Fruit fly (Drosophila melanogaster) whole organism, embryonic: ENCODE results near the gene dbo.

Source experiments
- Abd-B ChIP-seq: fragments of 200-800 bp; sonication (Bioruptor generic); optimal IDR thresholded peaks from 2 replicates; lab custom pipeline; 2018; ENCODE audit warnings: missing biosample characterization, mild to moderate bottlenecking, missing genetic modification characterization, moderate library complexity
- Asciz ChIP-seq: fragments of 200-800 bp; sonication (Bioruptor generic); optimal IDR thresholded peaks from 2 replicates; lab custom pipeline; 2017; ENCODE audit warnings: missing biosample characterization, mild to moderate bottlenecking, missing genetic modification characterization, missing genetic modification reagents
- CG1024 ChIP-seq: fragments of 200-800 bp; sonication (Bioruptor generic); IDR thresholded peaks from 2 replicates; pipeline ENCODE4 v1.3.6; 2022; ENCODE audit warnings: missing biosample characterization, missing genetic modification characterization
- CG10274 ChIP-seq: fragments of 200-800 bp; sonication (Bioruptor generic); optimal IDR thresholded peaks from 3 replicates; lab custom pipeline; 2017; ENCODE audit warnings: missing biosample characterization, mild to moderate bottlenecking, missing genetic modification characterization
- CG11247 ChIP-seq: fragments of 200-800 bp; sonication (Bioruptor generic); IDR thresholded peaks from 2 replicates; pipeline ENCODE4 v1.3.6; 2022; ENCODE audit warnings: missing biosample characterization, missing genetic modification characterization
- CG11723 ChIP-seq: fragments of 200-800 bp; sonication (Bioruptor generic); optimal IDR thresholded peaks from 2 replicates; lab custom pipeline; 2017; ENCODE audit warnings: missing biosample characterization, mild to moderate bottlenecking, missing genetic modification characterization
- CG12236 ChIP-seq: fragments of 200-800 bp; sonication (Bioruptor generic); optimal IDR thresholded peaks from 2 replicates; lab custom pipeline; 2016; ENCODE audit warnings: missing biosample characterization, missing genetic modification characterization
- CG1602 ChIP-seq: fragments of 200-800 bp; sonication (Bioruptor generic); optimal IDR thresholded peaks from 3 replicates; lab custom pipeline; 2016; ENCODE audit warnings: missing biosample characterization, missing genetic modification characterization
- CG17385 ChIP-seq: fragments of 200-800 bp; sonication (Bioruptor generic); optimal IDR thresholded peaks from 3 replicates; lab custom pipeline; 2018; ENCODE audit warnings: missing biosample characterization, mild to moderate bottlenecking, missing genetic modification characterization
- CG18011 ChIP-seq: fragments of 200-800 bp; sonication (Bioruptor generic); optimal IDR thresholded peaks from 2 replicates; lab custom pipeline; 2017; ENCODE audit warnings: missing biosample characterization, missing genetic modification characterization, mild to moderate bottlenecking, moderate library complexity, missing genotype
- CG2712 ChIP-seq: fragments of 200-800 bp; optimal IDR thresholded peaks from 3 replicates; lab custom pipeline; 2019; ENCODE audit warnings: missing biosample characterization, mild to moderate bottlenecking, missing genetic modification characterization, moderate library complexity
- CG2875 ChIP-seq: fragments of 200-800 bp; sonication (Bioruptor generic); optimal IDR thresholded peaks from 2 replicates; lab custom pipeline; 2017; ENCODE audit warnings: missing biosample characterization, mild to moderate bottlenecking, missing genetic modification characterization, missing genetic modification reagents
- CG31388 ChIP-seq: fragments of 200-800 bp; sonication (Bioruptor generic); optimal IDR thresholded peaks from 2 replicates; lab custom pipeline; 2016; ENCODE audit warnings: missing biosample characterization, missing genetic modification characterization
- CG34224 ChIP-seq: fragments of 200-800 bp; sonication (Bioruptor generic); IDR thresholded peaks from 3 replicates; pipeline ENCODE4 v1.3.6; 2022; ENCODE audit warnings: missing biosample characterization, missing genetic modification characterization; ENCODE audit not compliant: partially characterized antibody
- CG34376 ChIP-seq: fragments of 200-800 bp; sonication (Bioruptor generic); optimal IDR thresholded peaks from 2 replicates; lab custom pipeline; 2018; ENCODE audit warnings: missing biosample characterization, mild to moderate bottlenecking, missing genetic modification characterization
- CG3847 ChIP-seq: fragments of 200-800 bp; sonication (Bioruptor generic); IDR thresholded peaks from 2 replicates; pipeline ENCODE4 v1.3.6; 2022; ENCODE audit warnings: missing biosample characterization, missing genetic modification characterization
- CG43689 ChIP-seq: fragments of 200-800 bp; sonication (Bioruptor generic); IDR thresholded peaks from 2 replicates; pipeline ENCODE4 v1.3.6; 2022; ENCODE audit warnings: missing biosample characterization, missing genetic modification characterization
- CG5180 ChIP-seq: fragments of 200-800 bp; sonication (Bioruptor generic); optimal IDR thresholded peaks from 3 replicates; lab custom pipeline; 2017; ENCODE audit warnings: missing biosample characterization, missing genetic modification characterization, mild to moderate bottlenecking, moderate library complexity, missing genetic modification reagents
- CG6654 ChIP-seq: fragments of 200-800 bp; sonication (Bioruptor generic); optimal IDR thresholded peaks from 2 replicates; lab custom pipeline; 2017; ENCODE audit warnings: missing biosample characterization, mild to moderate bottlenecking, missing genetic modification characterization
- CG7372 ChIP-seq: fragments of 200-800 bp; sonication (Bioruptor generic); IDR thresholded peaks from 2 replicates; pipeline ENCODE4 v1.3.6; 2022; ENCODE audit warnings: missing biosample characterization, missing genetic modification characterization
- CG7745 ChIP-seq: fragments of 200-800 bp; sonication (Bioruptor generic); optimal IDR thresholded peaks from 2 replicates; lab custom pipeline; 2018; ENCODE audit warnings: missing biosample characterization, mild to moderate bottlenecking, missing genetic modification characterization, moderate library complexity
- CG9215 ChIP-seq: fragments of 200-800 bp; sonication (Bioruptor generic); IDR thresholded peaks from 2 replicates; pipeline ENCODE4 v1.3.6; 2022; ENCODE audit warnings: missing biosample characterization, missing genetic modification characterization
- CG9932 ChIP-seq: fragments of 200-800 bp; sonication (Bioruptor generic); IDR thresholded peaks from 2 replicates; pipeline ENCODE4 v1.3.6; 2022; ENCODE audit warnings: missing biosample characterization, missing genetic modification characterization
- Dad ChIP-seq: fragments of 200-800 bp; sonication (Bioruptor generic); optimal IDR thresholded peaks from 3 replicates; lab custom pipeline; 2016; ENCODE audit warnings: missing biosample characterization, missing genetic modification characterization
- Dek ChIP-seq: fragments of 200-800 bp; sonication (Bioruptor generic); optimal IDR thresholded peaks from 3 replicates; lab custom pipeline; 2019; ENCODE audit warnings: missing biosample characterization, mild to moderate bottlenecking, missing genetic modification characterization, moderate library complexity
- E2f1 ChIP-seq: fragments of 200-800 bp; sonication (Bioruptor generic); IDR thresholded peaks from 2 replicates; pipeline ENCODE4 v1.3.6; 2022; ENCODE audit warnings: missing biosample characterization, missing genetic modification characterization
- Hey ChIP-seq: fragments of 200-800 bp; sonication (Bioruptor generic); optimal IDR thresholded peaks from 3 replicates; lab custom pipeline; 2018; ENCODE audit warnings: missing biosample characterization, mild to moderate bottlenecking, missing genetic modification characterization
- Lpt ChIP-seq: fragments of >200 bp; optimal IDR thresholded peaks from 2 replicates; lab custom pipeline; 2018; ENCODE audit warnings: missing biosample characterization, missing genetic modification characterization
- MTF-1 ChIP-seq: fragments of 200-800 bp; sonication (Bioruptor generic); optimal IDR thresholded peaks from 2 replicates; lab custom pipeline; 2018; ENCODE audit warnings: missing biosample characterization, mild to moderate bottlenecking, missing genetic modification characterization, borderline replicate concordance
- Neu2 ChIP-seq: fragments of 200-800 bp; sonication (Bioruptor generic); optimal IDR thresholded peaks from 3 replicates; lab custom pipeline; 2016; ENCODE audit warnings: missing biosample characterization, missing genetic modification characterization, borderline replicate concordance
- Opbp ChIP-seq: fragments of 200-800 bp; sonication (Bioruptor generic); IDR thresholded peaks from 3 replicates; pipeline ENCODE4 v1.3.6; 2022; ENCODE audit warnings: missing biosample characterization, missing genetic modification characterization; ENCODE audit not compliant: partially characterized antibody
- Optix ChIP-seq: fragments of 200-800 bp; sonication (Bioruptor generic); IDR thresholded peaks from 3 replicates; pipeline ENCODE4 v1.3.6; 2022; ENCODE audit warnings: missing biosample characterization, missing genetic modification characterization
- Sry-δ ChIP-seq: fragments of 200-800 bp; sonication (Bioruptor generic); optimal IDR thresholded peaks from 2 replicates; lab custom pipeline; 2016; ENCODE audit warnings: missing biosample characterization, missing genetic modification characterization
- ac ChIP-seq: fragments of 200-800 bp; sonication (Bioruptor generic); optimal IDR thresholded peaks from 3 replicates; lab custom pipeline; 2017; ENCODE audit warnings: missing biosample characterization, mild to moderate bottlenecking, missing genetic modification characterization
- btn ChIP-seq: fragments of 200-800 bp; sonication (Bioruptor generic); optimal IDR thresholded peaks from 2 replicates; lab custom pipeline; 2016; ENCODE audit warnings: missing biosample characterization, missing genetic modification characterization
- cad ChIP-seq: fragments of >200 bp; optimal IDR thresholded peaks from 2 replicates; lab custom pipeline; 2017; ENCODE audit warnings: missing biosample characterization, missing genetic modification characterization
- cato ChIP-seq: fragments of 200-800 bp; sonication (Bioruptor generic); optimal IDR thresholded peaks from 2 replicates; lab custom pipeline; 2016; ENCODE audit warnings: missing biosample characterization, missing genetic modification characterization, borderline replicate concordance
- chm ChIP-seq: fragments of 200-800 bp; sonication (Bioruptor generic); IDR thresholded peaks from 2 replicates; pipeline ENCODE4 v1.3.6; 2022; ENCODE audit warnings: missing biosample characterization, missing genetic modification characterization
- croc ChIP-seq: fragments of 200-800 bp; sonication (Bioruptor generic); conservative IDR thresholded peaks from 3 replicates; pipeline ENCODE4 v1.3.6; 2022; ENCODE audit warnings: missing biosample characterization, missing genetic modification characterization
- cwo ChIP-seq: fragments of 200-800 bp; sonication (Bioruptor generic); optimal IDR thresholded peaks from 3 replicates; lab custom pipeline; 2017; ENCODE audit warnings: missing biosample characterization, missing genetic modification characterization, mild to moderate bottlenecking, moderate library complexity, missing genetic modification reagents
- dmrt11E ChIP-seq: fragments of 200-800 bp; sonication (Bioruptor generic); optimal IDR thresholded peaks from 3 replicates; lab custom pipeline; 2018; ENCODE audit warnings: missing biosample characterization, mild to moderate bottlenecking, missing genetic modification characterization, moderate library complexity
- en ChIP-seq: fragments of 200-800 bp; sonication (Bioruptor generic); optimal IDR thresholded peaks from 2 replicates; lab custom pipeline; 2016; ENCODE audit warnings: missing biosample characterization, missing genetic modification characterization
- ewg ChIP-seq: fragments of 200-800 bp; sonication (Bioruptor generic); optimal IDR thresholded peaks from 3 replicates; lab custom pipeline; 2017; ENCODE audit warnings: mild to moderate bottlenecking, missing biosample characterization, missing genetic modification reagents, missing genetic modification characterization
- fd64A ChIP-seq: fragments of 200-800 bp; sonication (Bioruptor generic); optimal IDR thresholded peaks from 3 replicates; lab custom pipeline; 2018; ENCODE audit warnings: missing biosample characterization, mild to moderate bottlenecking, missing genetic modification characterization
- grau ChIP-seq: fragments of 200-800 bp; optimal IDR thresholded peaks from 3 replicates; lab custom pipeline; 2019; ENCODE audit warnings: missing biosample characterization, mild to moderate bottlenecking, missing genetic modification characterization, moderate library complexity
- jigr1 ChIP-seq: fragments of 200-800 bp; sonication (Bioruptor generic); IDR thresholded peaks from 3 replicates; pipeline ENCODE4 v1.3.6; 2022; ENCODE audit warnings: missing biosample characterization, missing genetic modification characterization
- onecut ChIP-seq: fragments of 200-800 bp; sonication (Bioruptor generic); IDR thresholded peaks from 2 replicates; pipeline ENCODE4 v1.3.6; 2022; ENCODE audit warnings: missing biosample characterization, missing genetic modification characterization
- pum ChIP-seq: fragments of 200-800 bp; sonication (Bioruptor generic); optimal IDR thresholded peaks from 2 replicates; lab custom pipeline; 2016; ENCODE audit warnings: missing biosample characterization, missing genetic modification characterization
- slbo ChIP-seq: fragments of 200-800 bp; sonication (Bioruptor generic); IDR thresholded peaks from 2 replicates; pipeline ENCODE4 v1.3.6; 2022; ENCODE audit warnings: missing biosample characterization, missing genetic modification characterization
- tna ChIP-seq: fragments of 200-800 bp; sonication (Bioruptor generic); IDR thresholded peaks from 2 replicates; pipeline ENCODE4 v1.3.6; 2022; ENCODE audit warnings: missing biosample characterization, missing genetic modification characterization; ENCODE audit not compliant: partially characterized antibody
- usp ChIP-seq: fragments of >200 bp; optimal IDR thresholded peaks from 2 replicates; lab custom pipeline; 2017; ENCODE audit warnings: missing biosample characterization, missing genetic modification characterization
- wor ChIP-seq: fragments of 200-800 bp; sonication (Bioruptor generic); IDR thresholded peaks from 2 replicates; pipeline ENCODE4 v1.3.6; 2022; ENCODE audit warnings: missing biosample characterization, missing genetic modification characterization

The dbo gene

DNA sequence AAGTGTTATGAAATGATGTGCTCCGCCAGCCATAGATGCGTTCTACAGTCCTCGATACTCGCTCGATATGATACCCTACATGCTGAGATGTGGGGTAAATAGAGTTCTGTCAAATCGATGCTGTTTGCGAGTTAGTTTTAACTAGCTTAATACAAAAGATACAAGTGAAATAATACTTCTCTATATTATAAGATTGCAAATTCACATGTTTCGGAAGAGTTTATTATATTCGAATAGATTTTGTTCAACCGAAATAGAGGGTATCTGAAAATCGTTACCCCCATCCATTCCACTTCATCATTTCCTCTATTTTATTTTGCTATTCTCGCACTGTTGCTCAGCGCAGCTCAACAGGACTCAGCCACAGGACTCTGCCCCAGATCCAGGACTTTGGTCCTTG, 32.4 kb upstream of the dbo start (continued):
- TF ChIP-seq CG9932 (GFP tag; lab: Robert Waterston, UW), result no peak
- TF ChIP-seq CG10274, result peak; percentile 0
- TF ChIP-seq Lpt, result no peak
- peak; percentile 24 for TF ChIP-seq CG1602 (GFP tag; lab: Kevin White, UChicago)
- no peak for TF ChIP-seq Dek (tag; lab: Kevin White, UChicago)
- peak; percentile 81 for TF ChIP-seq dmrt11E
- TF ChIP-seq btn (GFP tag; lab: Kevin White, UChicago), result no peak
- TF ChIP-seq wor (GFP tag; lab: Robert Waterston, UW), result no peak
- no peak for TF ChIP-seq croc
- TF ChIP-seq Opbp (GFP tag; lab: Robert Waterston, UW), result no peak
- TF ChIP-seq CG34376 (GFP tag; lab: Kevin White, UChicago), result no peak
- peak; percentile 63 for TF ChIP-seq CG2712 (tag; lab: Kevin White, UChicago)
- no peak for TF ChIP-seq CG18011
- no peak for TF ChIP-seq cato (GFP tag; lab: Kevin White, UChicago)
- no peak for TF ChIP-seq CG9215 (GFP tag; lab: Robert Waterston, UW)
- no peak for TF ChIP-seq Dad (GFP tag; lab: Kevin White, UChicago)
- no peak for TF ChIP-seq en (GFP tag; lab: Kevin White, UChicago)
- TF ChIP-seq slbo (GFP tag; lab: Robert Waterston, UW), result peak; percentile 38
- TF ChIP-seq Abd-B (GFP tag; lab: Kevin White, UChicago), result no peak
- no peak for TF ChIP-seq CG11247 (GFP tag; lab: Robert Waterston, UW)
- no peak for TF ChIP-seq pum
- peak; percentile 60; the same call in 1 of the 2 replicates for TF ChIP-seq chm (GFP tag; lab: Robert Waterston, UW)
- TF ChIP-seq CG31388 (GFP tag; lab: Kevin White, UChicago), result no peak
- TF ChIP-seq MTF-1 (GFP tag; lab: Kevin White, UChicago), result no peak
- TF ChIP-seq Hey (tag; lab: Kevin White, UChicago), result no peak
- peak; percentile 15 for TF ChIP-seq ewg (GFP tag; lab: Kevin White, UChicago)
- TF ChIP-seq CG7372 (GFP tag; lab: Robert Waterston, UW), result no peak
- no peak for TF ChIP-seq CG2875 (GFP tag; lab: Kevin White, UChicago)
- TF ChIP-seq cad (GFP tag; lab: Kevin White, UChicago), result no peak
- TF ChIP-seq E2f1 (GFP tag; lab: Robert Waterston, UW), result no peak
- no peak for TF ChIP-seq jigr1 (GFP tag; lab: Robert Waterston, UW)
- 0 out of 2 replicates have a peak, but pooled peaks have one; percentile 16 for TF ChIP-seq CG3847
- TF ChIP-seq tna, result no peak
- TF ChIP-seq Neu2 (GFP tag; lab: Kevin White, UChicago), result no peak
- peak; percentile 58 for TF ChIP-seq ac (GFP tag; lab: Kevin White, UChicago)
- no peak for TF ChIP-seq CG6654 (GFP tag; lab: Kevin White, UChicago)
- peak; percentile 50 for TF ChIP-seq grau (tag; lab: Kevin White, UChicago)
- no peak for TF ChIP-seq Asciz (GFP tag; lab: Kevin White, UChicago)
- no peak for TF ChIP-seq CG11723 (GFP tag; lab: Kevin White, UChicago)
- TF ChIP-seq cwo (GFP tag; lab: Kevin White, UChicago), result no peak
- no peak for TF ChIP-seq CG5180 (GFP tag; lab: Kevin White, UChicago)
- no peak for TF ChIP-seq CG12236 (GFP tag; lab: Kevin White, UChicago)
- TF ChIP-seq CG7745 (tag; lab: Kevin White, UChicago), result no peak
- no peak for TF ChIP-seq Sry-δ (GFP tag; lab: Kevin White, UChicago)
- TF ChIP-seq onecut (GFP tag; lab: Robert Waterston, UW), result peak; percentile 43
- TF ChIP-seq CG43689 (GFP tag; lab: Robert Waterston, UW), result no peak
- TF ChIP-seq fd64A, result no peak
- no peak for TF ChIP-seq CG1024 (GFP tag; lab: Robert Waterston, UW)
- TF ChIP-seq CG34224, result no peak
- TF ChIP-seq CG17385 (GFP tag; lab: Kevin White, UChicago), result no peak
- TF ChIP-seq usp (GFP tag; lab: Kevin White, UChicago), result no peak
- TF ChIP-seq Optix, result no peak
